Worm (Caenorhabditis elegans): ENCODE data around the gene tmc-1.

Gene tmc-1

DNA sequence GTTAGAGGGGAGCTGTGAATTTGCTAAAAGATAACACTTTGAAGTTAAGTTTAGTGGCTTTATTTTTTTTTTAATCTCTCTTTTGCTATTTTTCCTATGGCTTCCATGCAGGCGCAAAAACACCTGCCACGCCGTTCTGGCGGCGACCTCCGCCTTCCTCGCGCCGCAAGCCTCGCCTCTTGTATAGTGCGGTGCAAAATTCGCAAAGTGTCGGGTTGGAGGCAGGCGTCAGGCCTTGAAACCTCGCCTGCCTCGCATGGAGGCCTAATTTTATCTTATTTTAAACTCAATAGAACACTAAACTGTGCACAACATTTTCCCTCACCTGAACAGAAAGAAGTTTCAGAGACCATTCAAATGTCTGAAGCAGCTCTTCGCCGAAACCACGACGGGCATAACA, 10.0 kb downstream of the tmc-1 start:
- TF ChIP-seq nhr-67 (tag; optimal IDR thresholded peaks at IDR 0.05) (no peak), nhr-11 (tag; optimal IDR thresholded peaks at IDR 0.05) (no peak), nhr-43 (tag; optimal IDR thresholded peaks at IDR 0.05; ENCODE audit: poor library complexity, severe bottlenecking) (no peak), eor-1 (tag; optimal IDR thresholded peaks at IDR 0.05) (no peak), tbx-2 (tag; optimal IDR thresholded peaks at IDR 0.05) (no peak), lin-39 (tag; optimal IDR thresholded peaks at IDR 0.05) (no peak), nhr-237 (tag; optimal IDR thresholded peaks at IDR 0.05) (no peak), pqm-1 (tag; optimal IDR thresholded peaks at IDR 0.05) (no peak), sea-2 (GFP tag; optimal IDR thresholded peaks at IDR 0.05) (no peak), nhr-77 (tag; optimal IDR thresholded peaks at IDR 0.05) (no peak), elt-1 (tag; optimal IDR thresholded peaks at IDR 0.05) (no peak), fkh-2 (tag; optimal IDR thresholded peaks at IDR 0.05) (no peak), mml-1 (tag; optimal IDR thresholded peaks at IDR 0.05) (no peak), aly-2 (tag; optimal IDR thresholded peaks at IDR 0.05) (no peak), nhr-12 (tag; optimal IDR thresholded peaks at IDR 0.05) (no peak), nhr-76 (tag; optimal IDR thresholded peaks at IDR 0.05) (no peak), skn-1 (tag; optimal IDR thresholded peaks at IDR 0.05) (no peak)

DNA sequence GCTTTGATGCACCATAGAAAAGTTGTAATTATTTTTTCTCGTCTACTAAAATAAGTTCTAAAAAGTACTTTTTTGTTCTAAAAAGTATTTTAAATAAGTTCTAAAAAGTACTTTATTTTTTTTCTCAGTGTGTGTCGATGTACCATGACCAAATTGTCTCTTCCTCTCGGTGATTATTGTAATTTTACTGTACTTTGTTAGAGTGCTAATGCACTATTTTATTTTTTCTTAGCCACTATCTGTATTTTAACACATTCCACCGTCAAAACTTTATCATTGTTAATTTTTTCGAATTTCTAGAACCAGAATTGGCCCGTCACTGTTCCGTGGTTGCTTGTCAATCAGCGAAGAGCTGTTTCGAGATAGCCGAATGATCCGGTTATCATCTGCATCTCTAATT, 18.0 kb downstream of the tmc-1 start, which contains the start of gene hot-8:
Gene hot-8, plus strand, starts transcription at position 301 of the 400 bp plus-strand sequence.
- TF ChIP-seq nhr-237 (tag; optimal IDR thresholded peaks at IDR 0.05) (no peak), nhr-77 (tag; optimal IDR thresholded peaks at IDR 0.05) (no peak), nhr-76 (tag; optimal IDR thresholded peaks at IDR 0.05) (no peak), egl-27 (tag; optimal IDR thresholded peaks at IDR 0.05) (no peak), ZK546.5 (tag; optimal IDR thresholded peaks at IDR 0.05) (no peak), lin-39 (tag; optimal IDR thresholded peaks at IDR 0.05) (no peak)

ce11 chrX:1181271-1181958, 19.4 kb downstream of the tmc-1 start:
- TF ChIP-seq ZK546.5 (tag; optimal IDR thresholded peaks at IDR 0.05), result no peak
- no peak for TF ChIP-seq unc-39 (tag; optimal IDR thresholded peaks at IDR 0.05)
- no peak for TF ChIP-seq pha-4 (tag; optimal IDR thresholded peaks at IDR 0.05)
- TF ChIP-seq mml-1 (tag; optimal IDR thresholded peaks at IDR 0.05), result no peak
- no peak for TF ChIP-seq nhr-77 (tag; optimal IDR thresholded peaks at IDR 0.05)
- no peak for TF ChIP-seq tbx-2 (tag; optimal IDR thresholded peaks at IDR 0.05)
- no peak for TF ChIP-seq nhr-237 (tag; optimal IDR thresholded peaks at IDR 0.05)
- no peak for TF ChIP-seq ceh-28 (tag; optimal IDR thresholded peaks at IDR 0.05)

- TF ChIP-seq nhr-43 (tag; optimal IDR thresholded peaks at IDR 0.05; ENCODE audit: poor library complexity, severe bottlenecking), result no peak
- no peak for TF ChIP-seq ama-1 (optimal IDR thresholded peaks at IDR 0.05)
- TF ChIP-seq ceh-82 (tag; optimal IDR thresholded peaks at IDR 0.05), result no peak
- TF ChIP-seq jun-1 (tag; optimal IDR thresholded peaks at IDR 0.05), result no peak
- TF ChIP-seq lin-39 (tag; optimal IDR thresholded peaks at IDR 0.05), result no peak
- TF ChIP-seq ceh-16 (tag; optimal IDR thresholded peaks at IDR 0.05), result no peak
- no peak for TF ChIP-seq ztf-4 (tag; optimal IDR thresholded peaks at IDR 0.05)
- TF ChIP-seq elt-1 (tag; optimal IDR thresholded peaks at IDR 0.05), result no peak
- TF ChIP-seq fkh-2 (tag; optimal IDR thresholded peaks at IDR 0.05), result no peak
- no peak for TF ChIP-seq nhr-76 (tag; optimal IDR thresholded peaks at IDR 0.05)
- TF ChIP-seq nhr-25 (tag; optimal IDR thresholded peaks at IDR 0.05), result no peak
- TF ChIP-seq nhr-11 (tag; optimal IDR thresholded peaks at IDR 0.05), result no peak
- TF ChIP-seq elt-2 (tag; optimal IDR thresholded peaks at IDR 0.05), result no peak
Observed at ce11 chrX:1183258-1183657, 21.3 kb downstream of the tmc-1 start.

ce11 chrX:1183985-1184384, 22.0 kb downstream of the tmc-1 start:
- no peak for TF ChIP-seq elt-2 (tag; optimal IDR thresholded peaks at IDR 0.05)
- no peak for TF ChIP-seq eor-1 (tag; optimal IDR thresholded peaks at IDR 0.05)
- TF ChIP-seq nhr-76 (tag; optimal IDR thresholded peaks at IDR 0.05), result no peak
- TF ChIP-seq elt-1 (tag; optimal IDR thresholded peaks at IDR 0.05), result no peak
- TF ChIP-seq tbx-2 (tag; optimal IDR thresholded peaks at IDR 0.05), result no peak
- TF ChIP-seq unc-39 (tag; optimal IDR thresholded peaks at IDR 0.05), result no peak
- no peak for TF ChIP-seq hmg-11 (tag; optimal IDR thresholded peaks at IDR 0.05)

DNA sequence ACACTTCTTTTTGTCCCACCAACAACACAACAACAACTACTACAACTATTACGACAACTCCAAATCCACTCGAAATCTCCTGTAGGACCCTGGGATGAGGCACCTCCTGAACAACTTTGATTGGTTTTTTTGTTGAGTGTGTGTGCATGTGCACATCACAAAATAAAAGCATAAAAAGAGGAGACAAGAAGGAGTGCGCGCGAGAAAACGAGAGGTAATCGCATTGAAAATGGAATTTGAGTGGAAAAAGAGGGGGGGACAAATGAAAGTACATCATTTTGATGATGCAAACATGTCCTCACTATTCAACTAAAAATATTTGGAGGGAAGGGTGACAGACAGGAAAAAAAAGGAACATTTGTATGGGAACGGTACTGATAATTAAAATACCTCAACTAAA, 23.5 kb downstream of the tmc-1 start:
- no peak for TF ChIP-seq nhr-67 (tag; optimal IDR thresholded peaks at IDR 0.05)
- peak; percentile 17 for TF ChIP-seq nfya-1 (tag; optimal IDR thresholded peaks at IDR 0.05; ENCODE audit: insufficient read depth)
- TF ChIP-seq ceh-82 (tag; optimal IDR thresholded peaks at IDR 0.05), result no peak
- no peak for TF ChIP-seq pha-4 (tag; optimal IDR thresholded peaks at IDR 0.05)
- TF ChIP-seq fkh-10 (GFP tag; optimal IDR thresholded peaks at IDR 0.05), result peak; percentile 57
